Fruit fly (Drosophila melanogaster) whole organism, embryonic: ENCODE data around the gene CG34180.

Experiments used
- Awh ChIP-seq: fragments of 200-800 bp; sonication (Bioruptor generic); IDR thresholded peaks from 2 replicates; pipeline ENCODE4, ENCODE4 v1.3.6; 2022; ENCODE audit warnings: missing biosample characterization, missing genetic modification characterization
- Bteb2 ChIP-seq: fragments of 200-800 bp; sonication (Bioruptor generic); optimal IDR thresholded peaks from 2 replicates; lab custom pipeline; 2016; ENCODE audit warnings: missing biosample characterization, missing genetic modification characterization
- CG10959 ChIP-seq: fragments of 200-800 bp; sonication (Bioruptor generic); IDR thresholded peaks from 2 replicates; pipeline ENCODE4 v1.3.6; 2022; ENCODE audit warnings: missing biosample characterization, missing genetic modification characterization
- CG12236 ChIP-seq: fragments of 200-800 bp; sonication (Bioruptor generic); optimal IDR thresholded peaks from 2 replicates; lab custom pipeline; 2016; ENCODE audit warnings: missing biosample characterization, missing genetic modification characterization
- CG13287 ChIP-seq: fragments of 200-800 bp; sonication (Bioruptor generic); IDR thresholded peaks from 2 replicates; pipeline ENCODE4 v1.3.6; 2022; ENCODE audit warnings: missing biosample characterization, missing genetic modification characterization; ENCODE audit not compliant: partially characterized antibody
- CG13296 ChIP-seq: fragments of 200-800 bp; sonication (Bioruptor generic); optimal IDR thresholded peaks from 3 replicates; lab custom pipeline; 2018; ENCODE audit warnings: missing biosample characterization, mild to moderate bottlenecking, missing genetic modification characterization
- CG14441 ChIP-seq: fragments of 200-800 bp; sonication (Bioruptor generic); IDR thresholded peaks from 2 replicates; pipeline ENCODE4 v1.3.6; 2022; ENCODE audit warnings: missing biosample characterization, missing genetic modification characterization
- CG15011 ChIP-seq: fragments of 200-800 bp; sonication (Bioruptor generic); optimal IDR thresholded peaks from 3 replicates; lab custom pipeline; 2018; ENCODE audit warnings: missing biosample characterization, mild to moderate bottlenecking, missing genetic modification characterization
- CG15269 ChIP-seq: fragments of 200-800 bp; sonication (Bioruptor generic); optimal IDR thresholded peaks from 2 replicates; lab custom pipeline; 2018; ENCODE audit warnings: missing biosample characterization, mild to moderate bottlenecking, missing genetic modification characterization, moderate library complexity
- CG15479 ChIP-seq: fragments of 200-800 bp; sonication (Bioruptor generic); optimal IDR thresholded peaks from 3 replicates; lab custom pipeline; 2019; ENCODE audit warnings: missing biosample characterization, mild to moderate bottlenecking, missing genetic modification characterization, moderate library complexity
- CG15514 ChIP-seq: fragments of 200-800 bp; sonication (Bioruptor generic); optimal IDR thresholded peaks from 3 replicates; lab custom pipeline; 2017; ENCODE audit warnings: missing biosample characterization, missing genetic modification characterization, mild to moderate bottlenecking, moderate library complexity, missing genetic modification reagents
- CG1603 ChIP-seq: fragments of 200-800 bp; sonication (Bioruptor generic); optimal IDR thresholded peaks from 2 replicates; lab custom pipeline; 2019; ENCODE audit warnings: missing biosample characterization, mild to moderate bottlenecking, missing genetic modification characterization, moderate library complexity
- CG17385 ChIP-seq: fragments of 200-800 bp; sonication (Bioruptor generic); optimal IDR thresholded peaks from 3 replicates; lab custom pipeline; 2018; ENCODE audit warnings: missing biosample characterization, mild to moderate bottlenecking, missing genetic modification characterization
- CG18476 ChIP-seq: fragments of 200-800 bp; sonication (Bioruptor generic); optimal IDR thresholded peaks from 2 replicates; lab custom pipeline; 2016; ENCODE audit warnings: missing biosample characterization, mild to moderate bottlenecking, missing genetic modification characterization
- CG2116 ChIP-seq: fragments of 200-800 bp; sonication (Bioruptor generic); optimal IDR thresholded peaks from 3 replicates; lab custom pipeline; 2018; ENCODE audit warnings: missing biosample characterization, mild to moderate bottlenecking, missing genetic modification characterization
- CG31224 ChIP-seq: fragments of 200-800 bp; sonication (Bioruptor generic); IDR thresholded peaks from 2 replicates; pipeline ENCODE4 v1.3.6; 2022; ENCODE audit warnings: missing biosample characterization, missing genetic modification characterization
- CG32532 ChIP-seq: fragments of 200-800 bp; sonication (Bioruptor generic); IDR thresholded peaks from 2 replicates; pipeline ENCODE4 v1.3.6; 2022; ENCODE audit warnings: missing biosample characterization, missing genetic modification characterization
- CG33213 ChIP-seq: fragments of 200-800 bp; sonication (Bioruptor generic); optimal IDR thresholded peaks from 3 replicates; lab custom pipeline; 2016; ENCODE audit warnings: missing biosample characterization, missing genetic modification characterization
- CG4328 ChIP-seq: fragments of 200-800 bp; sonication (Bioruptor generic); optimal IDR thresholded peaks from 3 replicates; lab custom pipeline; 2017; ENCODE audit warnings: missing biosample characterization, missing genetic modification reagents, missing genetic modification characterization
- CG4424 ChIP-seq: fragments of 200-800 bp; sonication (Bioruptor generic); optimal IDR thresholded peaks from 3 replicates; lab custom pipeline; 2016; ENCODE audit warnings: missing biosample characterization, missing genetic modification characterization
- CG6272 ChIP-seq: fragments of 200-800 bp; sonication (Bioruptor generic); IDR thresholded peaks from 2 replicates; pipeline ENCODE4 v1.3.6; 2022; ENCODE audit warnings: missing biosample characterization, missing genetic modification characterization
- CG9876 ChIP-seq: fragments of 200-800 bp; sonication (Bioruptor generic); optimal IDR thresholded peaks from 2 replicates; lab custom pipeline; 2016; ENCODE audit warnings: missing biosample characterization, missing genetic modification characterization
- Deaf1 ChIP-seq: fragments of 200-800 bp; optimal IDR thresholded peaks from 3 replicates; lab custom pipeline; 2019; ENCODE audit warnings: missing biosample characterization, mild to moderate bottlenecking, missing genetic modification characterization, moderate library complexity
- Ets65A ChIP-seq: fragments of 200-800 bp; sonication (Bioruptor generic); peaks from one replicate; lab custom pipeline; 2016; ENCODE audit warnings: missing biosample characterization, missing genetic modification characterization
- Hmx ChIP-seq: fragments of 200-800 bp; sonication (Bioruptor generic); optimal IDR thresholded peaks from 2 replicates; lab custom pipeline; 2016; ENCODE audit warnings: missing biosample characterization, missing genetic modification characterization
- Jarid2 ChIP-seq: fragments of 200-800 bp; sonication (Bioruptor generic); optimal IDR thresholded peaks from 3 replicates; lab custom pipeline; 2017; ENCODE audit warnings: mild to moderate bottlenecking, missing biosample characterization, missing genetic modification reagents, missing genetic modification characterization
- Mad ChIP-seq: fragments of 200-800 bp; sonication (Bioruptor generic); optimal IDR thresholded peaks from 2 replicates; lab custom pipeline; 2016; ENCODE audit warnings: missing biosample characterization, missing genetic modification characterization
- NFAT ChIP-seq: fragments of 200-800 bp; sonication (Bioruptor generic); IDR thresholded peaks from 2 replicates; pipeline ENCODE4 v1.3.6; 2022; ENCODE audit warnings: missing biosample characterization, missing genetic modification characterization
- Nf-YA ChIP-seq: fragments of 200-800 bp; sonication (Bioruptor generic); IDR thresholded peaks from 2 replicates; pipeline ENCODE4 v1.3.6; 2022; ENCODE audit warnings: missing biosample characterization, missing genetic modification characterization
- Oli ChIP-seq: fragments of 200-800 bp; sonication (Bioruptor generic); optimal IDR thresholded peaks from 2 replicates; lab custom pipeline; 2018; ENCODE audit warnings: missing biosample characterization, mild to moderate bottlenecking, missing genetic modification characterization, moderate library complexity
- Ptx1 ChIP-seq: fragments of 200-800 bp; sonication (Bioruptor generic); IDR thresholded peaks from 2 replicates; pipeline ENCODE4 v1.3.6; 2022; ENCODE audit warnings: missing biosample characterization, missing genetic modification characterization
- Rfx ChIP-seq: fragments of 200-800 bp; sonication (Bioruptor generic); IDR thresholded peaks from 2 replicates; pipeline ENCODE4 v1.3.6; 2022; ENCODE audit warnings: missing biosample characterization, missing genetic modification characterization
- Rx ChIP-seq: fragments of 200-800 bp; sonication (Bioruptor generic); IDR thresholded peaks from 2 replicates; pipeline ENCODE4 v1.3.6; 2022; ENCODE audit warnings: missing biosample characterization, missing genetic modification characterization
- Scr ChIP-seq: fragments of 200-800 bp; sonication (Bioruptor generic); IDR thresholded peaks from 2 replicates; pipeline ENCODE4 v1.3.6; 2022; ENCODE audit warnings: missing biosample characterization, missing genetic modification characterization; ENCODE audit not compliant: partially characterized antibody
- YL-1 ChIP-seq: fragments of 200-800 bp; sonication (Bioruptor generic); optimal IDR thresholded peaks from 3 replicates; lab custom pipeline; 2017; ENCODE audit warnings: missing biosample characterization, mild to moderate bottlenecking, missing genetic modification characterization
- ac ChIP-seq: fragments of 200-800 bp; sonication (Bioruptor generic); optimal IDR thresholded peaks from 3 replicates; lab custom pipeline; 2017; ENCODE audit warnings: missing biosample characterization, mild to moderate bottlenecking, missing genetic modification characterization
- bsh ChIP-seq, 2 experiments: fragments of 200-800 bp; sonication (Bioruptor generic); optimal IDR thresholded peaks; 2 replicates each; lab custom pipeline; 2017 to 2018; ENCODE audit warnings: mild to moderate bottlenecking in 2 of 2, missing biosample characterization in 2 of 2, missing genetic modification characterization in 2 of 2, moderate library complexity in 1 of 2
- chinmo ChIP-seq: fragments of 200-800 bp; sonication (Bioruptor generic); IDR thresholded peaks from 4 replicates; pipeline ENCODE4 v1.3.6; 2022; ENCODE audit warnings: missing biosample characterization, missing genetic modification characterization; ENCODE audit not compliant: partially characterized antibody
- cwo ChIP-seq: fragments of 200-800 bp; sonication (Bioruptor generic); optimal IDR thresholded peaks from 3 replicates; lab custom pipeline; 2017; ENCODE audit warnings: missing biosample characterization, missing genetic modification characterization, mild to moderate bottlenecking, moderate library complexity, missing genetic modification reagents
- ems ChIP-seq: fragments of 200-800 bp; sonication (Bioruptor generic); optimal IDR thresholded peaks from 3 replicates; lab custom pipeline; 2016; ENCODE audit warnings: missing biosample characterization, missing genetic modification characterization
- fd102C ChIP-seq: fragments of 200-800 bp; sonication (Bioruptor generic); optimal IDR thresholded peaks from 2 replicates; lab custom pipeline; 2018; ENCODE audit warnings: missing biosample characterization, mild to moderate bottlenecking, missing genetic modification characterization, moderate library complexity
- fu2 ChIP-seq: fragments of 200-800 bp; sonication (Bioruptor generic); optimal IDR thresholded peaks from 2 replicates; lab custom pipeline; 2016; ENCODE audit warnings: missing biosample characterization, missing genetic modification characterization
- gsb-n ChIP-seq: fragments of 200-800 bp; sonication (Bioruptor generic); optimal IDR thresholded peaks from 3 replicates; lab custom pipeline; 2018; ENCODE audit warnings: missing biosample characterization, mild to moderate bottlenecking, missing genetic modification characterization
- lab ChIP-seq: fragments of 200-800 bp; sonication (Bioruptor generic); optimal IDR thresholded peaks from 3 replicates; lab custom pipeline; 2017; ENCODE audit warnings: missing biosample characterization, missing genetic modification characterization, mild to moderate bottlenecking, moderate library complexity, missing genetic modification reagents
- lilli ChIP-seq: fragments of 200-800 bp; sonication (Bioruptor generic); optimal IDR thresholded peaks from 3 replicates; lab custom pipeline; 2016; ENCODE audit warnings: missing biosample characterization, missing genetic modification characterization
- sens ChIP-seq: fragments of 200-800 bp; sonication (Bioruptor generic); peaks from one replicate; lab custom pipeline; 2016; ENCODE audit warnings: missing biosample characterization, missing genetic modification characterization
- so ChIP-seq: fragments of 200-800 bp; sonication (Bioruptor generic); IDR thresholded peaks from 3 replicates; pipeline ENCODE4 v1.3.6; 2022; ENCODE audit warnings: missing biosample characterization, missing genetic modification characterization
- stwl ChIP-seq: fragments of 200-800 bp; sonication (Bioruptor generic); optimal IDR thresholded peaks from 3 replicates; lab custom pipeline; 2018; ENCODE audit warnings: missing biosample characterization, mild to moderate bottlenecking, missing genetic modification characterization, moderate library complexity
- sug ChIP-seq: fragments of 200-800 bp; optimal IDR thresholded peaks from 2 replicates; lab custom pipeline; 2019; ENCODE audit warnings: missing biosample characterization, mild to moderate bottlenecking, missing genetic modification characterization, moderate library complexity
- twi ChIP-seq: fragments of 200-800 bp; optimal IDR thresholded peaks from 2 replicates; lab custom pipeline; 2019; ENCODE audit warnings: missing biosample characterization, mild to moderate bottlenecking, missing genetic modification characterization, moderate library complexity
- wdn ChIP-seq: fragments of 200-800 bp; sonication (Bioruptor generic); IDR thresholded peaks from 2 replicates; pipeline ENCODE4 v1.3.6; 2022; ENCODE audit warnings: missing biosample characterization, missing genetic modification characterization

Gene CG34180

dm6 chr2L:6065823-6066222 lies 5.5 kb downstream of the CG34180 start, which contains the start of the genes Fbw5 and CG9147 (continued):
- TF ChIP-seq CG32532 (GFP tag; lab: Robert Waterston, UW) (peak; percentile 99), CG33213 (GFP tag; lab: Kevin White, UChicago) (peak; percentile 99), Awh (GFP tag; lab: Robert Waterston, UW) (peak; percentile 99), CG15269 (tag; lab: Kevin White, UChicago) (peak; percentile 100), CG15479 (GFP tag; lab: Kevin White, UChicago) (peak; percentile 80), CG12236 (GFP tag; lab: Kevin White, UChicago) (peak; percentile 99), CG13287 (GFP tag; lab: Robert Waterston, UW) (peak; percentile 81), fu2 (peak; percentile 99), sug (tag; lab: Kevin White, UChicago) (peak; percentile 98), NFAT (peak; percentile 99), Nf-YA (GFP tag; lab: Robert Waterston, UW) (peak; percentile 99), Jarid2 (GFP tag; lab: Kevin White, UChicago) (peak; percentile 89), CG4328 (GFP tag; lab: Kevin White, UChicago) (peak; percentile 83), YL-1 (peak; percentile 100), CG4424 (peak; percentile 98), CG17385 (GFP tag; lab: Kevin White, UChicago) (peak; percentile 100), chinmo (0 out of 4 replicates have a peak, but pooled peaks have one; percentile 11), Mad (GFP tag; lab: Kevin White, UChicago) (peak; percentile 99), Hmx (peak; percentile 98), fd102C (peak; percentile 99), CG18476 (peak; percentile 99), lab (GFP tag; lab: Kevin White, UChicago) (peak; percentile 99), Scr (GFP tag; lab: Robert Waterston, UW) (peak; percentile 51; the same call in 1 of the 2 replicates), cwo (peak; percentile 97), sens (GFP tag; lab: Kevin White, UChicago) (peak; percentile 100), CG9876 (GFP tag; lab: Kevin White, UChicago) (peak; percentile 98), ems (peak; percentile 99), wdn (peak; percentile 99), Oli (tag; lab: Kevin White, UChicago) (peak; percentile 100), CG2116 (GFP tag; lab: Kevin White, UChicago) (peak; percentile 96), lilli (GFP tag; lab: Kevin White, UChicago) (peak; percentile 100), CG6272 (peak; percentile 99), CG15011 (peak; percentile 98), CG10959 (GFP tag; lab: Robert Waterston, UW) (peak; percentile 100), so (GFP tag; lab: Robert Waterston, UW) (peak; percentile 100), bsh (GFP tag; optimal IDR thresholded peaks at IDR 0.05; lab: Kevin White, UChicago) (peak; percentile 99 to 100), Ptx1 (peak; percentile 100), Rx (peak; percentile 99), ac (GFP tag; lab: Kevin White, UChicago) (peak; percentile 98), Bteb2 (GFP tag; lab: Kevin White, UChicago) (peak; percentile 99), Ets65A (GFP tag; lab: Kevin White, UChicago) (peak; percentile 100), CG15514 (GFP tag; lab: Kevin White, UChicago) (peak; percentile 95), twi (tag; lab: Kevin White, UChicago) (peak; percentile 98), CG1603 (tag; lab: Kevin White, UChicago) (peak; percentile 99), gsb-n (tag; lab: Kevin White, UChicago) (peak; percentile 100), Deaf1 (tag; lab: Kevin White, UChicago) (peak; percentile 92), Rfx (GFP tag; lab: Robert Waterston, UW) (peak; percentile 100), CG13296 (GFP tag; lab: Kevin White, UChicago) (peak; percentile 99), CG14441 (GFP tag; lab: Robert Waterston, UW) (peak; percentile 99), stwl (peak; percentile 88), CG31224 (peak; percentile 96)
